Fruit fly (Drosophila melanogaster) whole organism, embryonic: ENCODE results near the gene Grip91.

Source experiments
- B-H2 ChIP-seq: fragments of 200-800 bp; sonication (Bioruptor generic); optimal IDR thresholded peaks from 2 replicates; lab custom pipeline; 2018; ENCODE audit warnings: missing biosample characterization, mild to moderate bottlenecking, missing genetic modification characterization
- CG12744 ChIP-seq: fragments of 200-800 bp; sonication (Bioruptor generic); optimal IDR thresholded peaks from 2 replicates; lab custom pipeline; 2016; ENCODE audit warnings: missing biosample characterization, missing genetic modification characterization
- CG14710 ChIP-seq: fragments of 200-800 bp; sonication (Bioruptor generic); optimal IDR thresholded peaks from 3 replicates; lab custom pipeline; 2019; ENCODE audit warnings: missing biosample characterization, mild to moderate bottlenecking, missing genetic modification characterization, moderate library complexity
- CG14860 ChIP-seq: fragments of 200-800 bp; sonication (Bioruptor generic); IDR thresholded peaks from 3 replicates; pipeline ENCODE4 v1.3.6; 2022; ENCODE audit warnings: missing biosample characterization, missing genetic modification characterization; ENCODE audit not compliant: partially characterized antibody
- CG16813 ChIP-seq: fragments of 200-800 bp; sonication (Bioruptor generic); IDR thresholded peaks from 3 replicates; pipeline ENCODE4 v1.3.6; 2022; ENCODE audit warnings: missing biosample characterization, missing genetic modification characterization; ENCODE audit not compliant: partially characterized antibody
- CG2116 ChIP-seq: fragments of 200-800 bp; sonication (Bioruptor generic); optimal IDR thresholded peaks from 3 replicates; lab custom pipeline; 2018; ENCODE audit warnings: missing biosample characterization, mild to moderate bottlenecking, missing genetic modification characterization
- CG3163 ChIP-seq: fragments of 200-800 bp; sonication (Bioruptor generic); optimal IDR thresholded peaks from 3 replicates; lab custom pipeline; 2016; ENCODE audit warnings: missing biosample characterization, missing genetic modification characterization
- CG33557 ChIP-seq: fragments of 200-800 bp; sonication (Bioruptor generic); optimal IDR thresholded peaks from 2 replicates; lab custom pipeline; 2019; ENCODE audit warnings: missing biosample characterization, mild to moderate bottlenecking, missing genetic modification characterization, moderate library complexity
- CG34224 ChIP-seq: fragments of 200-800 bp; sonication (Bioruptor generic); IDR thresholded peaks from 3 replicates; pipeline ENCODE4 v1.3.6; 2022; ENCODE audit warnings: missing biosample characterization, missing genetic modification characterization; ENCODE audit not compliant: partially characterized antibody
- CG3995 ChIP-seq: fragments of 200-800 bp; sonication (Bioruptor generic); optimal IDR thresholded peaks from 3 replicates; lab custom pipeline; 2016; ENCODE audit warnings: missing biosample characterization, missing genetic modification characterization
- CG42726 ChIP-seq: fragments of 200-800 bp; sonication (Bioruptor generic); IDR thresholded peaks from 2 replicates; pipeline ENCODE4 v1.3.6; 2022; ENCODE audit warnings: missing biosample characterization, missing genetic modification characterization; ENCODE audit not compliant: partially characterized antibody
- CG4617 ChIP-seq: fragments of 200-800 bp; sonication (Bioruptor generic); optimal IDR thresholded peaks from 3 replicates; lab custom pipeline; 2016; ENCODE audit warnings: missing biosample characterization, missing genetic modification characterization, borderline replicate concordance
- CG7372 ChIP-seq: fragments of 200-800 bp; sonication (Bioruptor generic); IDR thresholded peaks from 2 replicates; pipeline ENCODE4 v1.3.6; 2022; ENCODE audit warnings: missing biosample characterization, missing genetic modification characterization
- Dp ChIP-seq: fragments of 200-800 bp; sonication (Bioruptor generic); optimal IDR thresholded peaks from 2 replicates; lab custom pipeline; 2018; ENCODE audit warnings: missing biosample characterization, mild to moderate bottlenecking, missing genetic modification characterization, moderate library complexity
- Ets97D ChIP-seq: fragments of 200-800 bp; sonication (Bioruptor generic); optimal IDR thresholded peaks from 3 replicates; lab custom pipeline; 2016; ENCODE audit warnings: missing biosample characterization, missing genetic modification characterization
- Gsc ChIP-seq: fragments of 200-800 bp; sonication (Bioruptor generic); IDR thresholded peaks from 2 replicates; pipeline ENCODE4 v1.3.6; 2022; ENCODE audit warnings: missing biosample characterization, missing genetic modification characterization
- HLH3B ChIP-seq: fragments of 200-800 bp; sonication (Bioruptor generic); IDR thresholded peaks from 2 replicates; pipeline ENCODE4 v1.3.6; 2022; ENCODE audit warnings: missing biosample characterization, missing genetic modification characterization
- HLH4C ChIP-seq: fragments of 200-800 bp; sonication (Bioruptor generic); IDR thresholded peaks from 3 replicates; pipeline ENCODE4 v1.3.6; 2022; ENCODE audit warnings: missing biosample characterization, missing genetic modification characterization; ENCODE audit not compliant: partially characterized antibody
- Meics ChIP-seq: fragments of 200-800 bp; sonication (Bioruptor generic); optimal IDR thresholded peaks from 2 replicates; lab custom pipeline; 2017; ENCODE audit warnings: missing biosample characterization, mild to moderate bottlenecking, missing genetic modification characterization
- NC2β ChIP-seq: fragments of 200-800 bp; sonication (Bioruptor generic); optimal IDR thresholded peaks from 2 replicates; lab custom pipeline; 2016; ENCODE audit warnings: missing biosample characterization, missing genetic modification characterization
- Neu2 ChIP-seq: fragments of 200-800 bp; sonication (Bioruptor generic); optimal IDR thresholded peaks from 3 replicates; lab custom pipeline; 2016; ENCODE audit warnings: missing biosample characterization, missing genetic modification characterization, borderline replicate concordance
- Nf-YC ChIP-seq: fragments of 200-800 bp; optimal IDR thresholded peaks from 3 replicates; lab custom pipeline; 2019; ENCODE audit warnings: missing biosample characterization, mild to moderate bottlenecking, missing genetic modification characterization, moderate library complexity
- Opbp ChIP-seq: fragments of 200-800 bp; sonication (Bioruptor generic); IDR thresholded peaks from 3 replicates; pipeline ENCODE4 v1.3.6; 2022; ENCODE audit warnings: missing biosample characterization, missing genetic modification characterization; ENCODE audit not compliant: partially characterized antibody
- Ptx1 ChIP-seq: fragments of 200-800 bp; sonication (Bioruptor generic); IDR thresholded peaks from 2 replicates; pipeline ENCODE4 v1.3.6; 2022; ENCODE audit warnings: missing biosample characterization, missing genetic modification characterization
- Scr ChIP-seq: fragments of 200-800 bp; sonication (Bioruptor generic); IDR thresholded peaks from 2 replicates; pipeline ENCODE4 v1.3.6; 2022; ENCODE audit warnings: missing biosample characterization, missing genetic modification characterization; ENCODE audit not compliant: partially characterized antibody
- amos ChIP-seq: fragments of 200-800 bp; sonication (Bioruptor generic); IDR thresholded peaks from 2 replicates; pipeline ENCODE4 v1.3.6; 2022; ENCODE audit warnings: missing biosample characterization, missing genetic modification characterization; ENCODE audit not compliant: partially characterized antibody
- ap ChIP-seq: fragments of 200-800 bp; sonication (Bioruptor generic); IDR thresholded peaks from 2 replicates; pipeline ENCODE4 v1.3.6; 2022; ENCODE audit warnings: missing biosample characterization, missing genetic modification characterization
- ato ChIP-seq: fragments of 200-800 bp; sonication (Bioruptor generic); IDR thresholded peaks from 2 replicates; pipeline ENCODE4 v1.3.6; 2022; ENCODE audit warnings: missing biosample characterization, missing genetic modification characterization; ENCODE audit not compliant: partially characterized antibody
- bab2 ChIP-seq: fragments of 200-800 bp; sonication (Bioruptor generic); optimal IDR thresholded peaks from 2 replicates; lab custom pipeline; 2016; ENCODE audit warnings: missing biosample characterization, missing genetic modification characterization
- bigmax ChIP-seq: fragments of 200-800 bp; sonication (Bioruptor generic); optimal IDR thresholded peaks from 2 replicates; lab custom pipeline; 2018; ENCODE audit warnings: missing biosample characterization, mild to moderate bottlenecking, missing genetic modification characterization
- chinmo ChIP-seq: fragments of 200-800 bp; sonication (Bioruptor generic); IDR thresholded peaks from 4 replicates; pipeline ENCODE4 v1.3.6; 2022; ENCODE audit warnings: missing biosample characterization, missing genetic modification characterization; ENCODE audit not compliant: partially characterized antibody
- crc ChIP-seq: fragments of 200-800 bp; sonication (Bioruptor generic); optimal IDR thresholded peaks from 2 replicates; lab custom pipeline; 2016; ENCODE audit warnings: missing biosample characterization, missing genetic modification characterization
- en ChIP-seq: fragments of 200-800 bp; sonication (Bioruptor generic); optimal IDR thresholded peaks from 2 replicates; lab custom pipeline; 2016; ENCODE audit warnings: missing biosample characterization, missing genetic modification characterization
- ftz-f1 ChIP-seq: fragments of 200-800 bp; sonication (Bioruptor generic); optimal IDR thresholded peaks from 2 replicates; lab custom pipeline; 2016; ENCODE audit warnings: missing biosample characterization, missing genetic modification characterization
- gce ChIP-seq: fragments of 200-800 bp; sonication (Bioruptor generic); IDR thresholded peaks from 3 replicates; pipeline ENCODE4 v1.3.6; 2022; ENCODE audit warnings: missing biosample characterization, missing genetic modification characterization
- ham ChIP-seq: fragments of 200-800 bp; sonication (Bioruptor generic); IDR thresholded peaks from 2 replicates; pipeline ENCODE4 v1.3.6; 2022; ENCODE audit warnings: missing biosample characterization, missing genetic modification characterization
- hb ChIP-seq: fragments of 200-800 bp; sonication (Bioruptor generic); IDR thresholded peaks from 3 replicates; pipeline ENCODE4 v1.3.6; 2022; ENCODE audit warnings: missing biosample characterization, missing genetic modification characterization; ENCODE audit not compliant: partially characterized antibody
- hbn ChIP-seq: fragments of 200-800 bp; sonication (Bioruptor generic); IDR thresholded peaks from 2 replicates; pipeline ENCODE4 v1.3.6; 2022; ENCODE audit warnings: missing biosample characterization, missing genetic modification characterization; ENCODE audit not compliant: partially characterized antibody
- her ChIP-seq: fragments of 200-800 bp; sonication (Bioruptor generic); optimal IDR thresholded peaks from 2 replicates; lab custom pipeline; 2016; ENCODE audit warnings: missing biosample characterization, missing genetic modification characterization
- kah ChIP-seq: fragments of 200-800 bp; sonication (Bioruptor generic); optimal IDR thresholded peaks from 2 replicates; lab custom pipeline; 2018; ENCODE audit warnings: missing biosample characterization, mild to moderate bottlenecking, missing genetic modification characterization
- mam ChIP-seq: fragments of 200-800 bp; sonication (Bioruptor generic); optimal IDR thresholded peaks from 3 replicates; lab custom pipeline; 2016; ENCODE audit warnings: missing biosample characterization, missing genetic modification characterization
- nmo ChIP-seq: fragments of 200-800 bp; sonication (Bioruptor generic); optimal IDR thresholded peaks from 2 replicates; lab custom pipeline; 2018; ENCODE audit warnings: missing biosample characterization, mild to moderate bottlenecking, missing genetic modification characterization, moderate library complexity
- sens ChIP-seq: fragments of 200-800 bp; sonication (Bioruptor generic); peaks from one replicate; lab custom pipeline; 2016; ENCODE audit warnings: missing biosample characterization, missing genetic modification characterization
- sna ChIP-seq: fragments of 200-800 bp; sonication (Bioruptor generic); IDR thresholded peaks from 2 replicates; pipeline ENCODE4 v1.3.6; 2022; ENCODE audit warnings: missing biosample characterization, missing genetic modification characterization; ENCODE audit not compliant: partially characterized antibody
- stwl ChIP-seq: fragments of 200-800 bp; sonication (Bioruptor generic); optimal IDR thresholded peaks from 3 replicates; lab custom pipeline; 2018; ENCODE audit warnings: missing biosample characterization, mild to moderate bottlenecking, missing genetic modification characterization, moderate library complexity
- trh ChIP-seq: fragments of 200-800 bp; sonication (Bioruptor generic); optimal IDR thresholded peaks from 2 replicates; lab custom pipeline; 2016; ENCODE audit warnings: missing biosample characterization, missing genetic modification characterization
- vfl ChIP-seq: fragments of 200-800 bp; sonication (Bioruptor generic); optimal IDR thresholded peaks from 2 replicates; lab custom pipeline; 2016; ENCODE audit warnings: missing biosample characterization, missing genetic modification characterization
- vvl ChIP-seq: fragments of 200-800 bp; sonication (Bioruptor generic); IDR thresholded peaks from 2 replicates; pipeline ENCODE4 v1.3.6; 2022; ENCODE audit warnings: missing biosample characterization, missing genetic modification characterization
- yki ChIP-seq: fragments of >200 bp; optimal IDR thresholded peaks from 3 replicates; lab custom pipeline; 2018
- zen ChIP-seq: fragments of 200-800 bp; sonication (Bioruptor generic); optimal IDR thresholded peaks from 3 replicates; lab custom pipeline; 2018; ENCODE audit warnings: missing biosample characterization, mild to moderate bottlenecking, missing genetic modification characterization, moderate library complexity

The Grip91 gene

DNA sequence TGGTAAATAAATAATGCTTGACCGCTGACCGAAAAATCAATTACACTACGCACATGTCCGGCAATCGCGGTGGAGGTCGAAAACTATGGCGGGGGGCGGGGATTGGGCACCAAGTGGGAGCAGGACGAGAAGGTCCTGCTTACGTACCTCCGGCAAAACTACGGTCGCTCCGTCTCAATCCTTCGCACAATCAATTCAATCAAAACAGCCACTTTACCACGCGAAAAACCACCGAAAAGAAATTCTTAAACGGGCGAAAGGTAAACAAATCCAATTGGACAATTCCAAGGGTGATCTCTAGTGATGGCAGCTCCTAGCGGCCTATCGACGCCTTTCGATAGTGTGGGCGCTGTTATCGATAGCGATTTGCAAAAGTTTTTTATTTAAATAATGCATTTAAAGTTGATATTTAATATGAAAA is 26.5 kb downstream of the Grip91 start, which contains the start of gene Nadsyn (continued):
- TF ChIP-seq stwl (tag; lab: Kevin White, UChicago) (peak; percentile 45), zen (tag; lab: Kevin White, UChicago) (no peak), CG33557 (GFP tag; lab: Kevin White, UChicago) (no peak), CG14860 (peak; percentile 69), CG4617 (peak; percentile 14), nmo (GFP tag; lab: Kevin White, UChicago) (peak; percentile 18), NC2β (no peak), HLH4C (GFP tag; lab: Robert Waterston, UW) (peak; percentile 81), CG42726 (peak; percentile 66; the same call in 1 of the 2 replicates), ap (GFP tag; lab: Robert Waterston, UW) (no peak), Ets97D (GFP tag; lab: Kevin White, UChicago) (peak; percentile 25), CG3163 (GFP tag; lab: Kevin White, UChicago) (no peak), CG3995 (GFP tag; lab: Kevin White, UChicago) (peak; percentile 73), B-H2 (GFP tag; lab: Kevin White, UChicago) (no peak), trh (GFP tag; lab: Kevin White, UChicago) (no peak), sens (GFP tag; lab: Kevin White, UChicago) (peak; percentile 75), Opbp (GFP tag; lab: Robert Waterston, UW) (peak; percentile 84), bab2 (no peak), CG34224 (GFP tag; lab: Robert Waterston, UW) (peak; percentile 77), ato (GFP tag; lab: Robert Waterston, UW) (peak; percentile 52), mam (no peak), en (GFP tag; lab: Kevin White, UChicago) (no peak), Meics (GFP tag; lab: Kevin White, UChicago) (no peak), CG2116 (peak; percentile 49), kah (GFP tag; lab: Kevin White, UChicago) (no peak), ham (GFP tag; lab: Robert Waterston, UW) (no peak), bigmax (no peak), yki (lab: Kevin White, UChicago) (no peak), Dp (GFP tag; lab: Kevin White, UChicago) (peak; percentile 55), chinmo (GFP tag; lab: Robert Waterston, UW) (0 out of 4 replicates have a peak, but pooled peaks have one; percentile 61), CG7372 (GFP tag; lab: Robert Waterston, UW) (no peak), hbn (GFP tag; lab: Robert Waterston, UW) (peak; percentile 78), HLH3B (no peak), Neu2 (GFP tag; lab: Kevin White, UChicago) (no peak), vfl (GFP tag; lab: Kevin White, UChicago) (no peak), hb (peak; percentile 74; the same call in 2 of the 3 replicates), vvl (GFP tag; lab: Robert Waterston, UW) (0 out of 2 replicates have a peak, but pooled peaks have one; percentile 52), her (GFP tag; lab: Kevin White, UChicago) (no peak), gce (GFP tag; lab: Robert Waterston, UW) (no peak), Ptx1 (GFP tag; lab: Robert Waterston, UW) (no peak), Scr (GFP tag; lab: Robert Waterston, UW) (peak; percentile 86), CG14710 (peak; percentile 34), Gsc (GFP tag; lab: Robert Waterston, UW) (no peak), Nf-YC (tag; lab: Kevin White, UChicago) (peak; percentile 80), sna (GFP tag; lab: Robert Waterston, UW) (peak; percentile 68; the same call in 1 of the 2 replicates), amos (GFP tag; lab: Robert Waterston, UW) (peak; percentile 89), CG12744 (GFP tag; lab: Kevin White, UChicago) (no peak), ftz-f1 (GFP tag; lab: Kevin White, UChicago) (peak; percentile 74), crc (GFP tag; lab: Kevin White, UChicago) (no peak), CG16813 (GFP tag; lab: Robert Waterston, UW) (peak; percentile 80)
